Fruit fly (Drosophila melanogaster): ENCODE data around the gene CG16957.

DNA sequence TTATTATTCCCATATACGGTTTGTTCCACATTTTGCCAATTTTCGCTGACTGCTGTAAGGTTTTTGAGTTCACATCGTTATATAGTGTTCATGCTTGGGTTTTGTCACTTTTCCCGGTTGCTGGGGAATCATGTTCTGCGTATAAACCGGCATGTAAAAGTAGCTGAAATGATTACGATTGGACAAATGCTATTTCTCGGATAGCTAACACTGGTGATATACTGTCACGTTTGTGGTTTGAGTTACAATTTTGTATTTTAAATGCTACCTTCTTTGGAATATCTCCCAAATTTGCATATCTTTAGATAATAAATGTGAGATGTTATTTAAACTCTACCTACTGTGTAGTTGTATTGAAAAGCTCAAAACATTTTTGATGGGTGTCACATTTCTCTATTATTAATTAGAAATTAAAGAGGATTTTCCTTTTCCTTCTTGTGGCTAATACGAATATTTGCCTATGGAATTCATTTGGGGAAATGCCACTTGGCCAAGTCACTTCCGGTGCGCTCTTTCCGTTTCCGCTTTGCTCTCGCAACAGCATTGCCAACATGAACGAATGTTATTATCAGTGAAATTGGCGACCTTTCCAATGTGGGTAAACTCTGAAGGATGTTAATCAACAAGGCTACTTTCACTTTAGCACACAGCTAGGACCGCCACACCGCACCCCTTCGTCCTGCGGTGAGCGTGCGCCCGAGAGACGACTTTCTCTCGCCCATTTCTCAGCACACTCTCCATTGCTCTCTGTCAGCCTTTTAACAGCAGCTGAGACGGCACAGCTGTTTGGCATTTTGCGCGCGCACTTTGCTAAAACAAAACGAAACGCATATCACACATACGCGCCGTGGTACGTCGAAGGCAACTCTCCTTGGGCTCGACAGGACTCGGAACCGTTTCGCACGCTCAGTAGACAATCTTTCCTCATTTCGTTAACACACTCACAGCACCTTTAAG lies 18.8 kb upstream of the CG16957 start, which contains the start of the genes CG16956, CG42784 and CG43850:
- TF ChIP-seq psq (GFP tag; optimal IDR thresholded peaks at IDR 0.05) (no peak), lola (GFP tag; optimal IDR thresholded peaks at IDR 0.05) (no peak), fru (GFP tag; optimal IDR thresholded peaks at IDR 0.05) (no peak), Sp1 (GFP tag; optimal IDR thresholded peaks at IDR 0.05) (no peak), br (GFP tag; optimal IDR thresholded peaks at IDR 0.05) (no peak), Rel (GFP tag; optimal IDR thresholded peaks at IDR 0.05) (no peak), Rel (tag; optimal IDR thresholded peaks at IDR 0.05) (no peak), Dif (GFP tag; optimal IDR thresholded peaks at IDR 0.05; ENCODE audit: partially characterized antibody) (no peak), OdsH (GFP tag; optimal IDR thresholded peaks at IDR 0.05) (no peak), Hr78 (GFP tag; optimal IDR thresholded peaks at IDR 0.05) (no peak)
